Fruit fly (Drosophila melanogaster) whole organism, prepupa: ENCODE data around the gene hry.

Experiments used
- CG16779 ChIP-seq: fragments of 200-800 bp; sonication (Bioruptor generic); optimal IDR thresholded peaks from 3 replicates; lab custom pipeline; 2017; ENCODE audit warnings: missing biosample characterization, mild to moderate bottlenecking, missing genetic modification characterization
- CG6792 ChIP-seq: fragments of 200-800 bp; sonication (Bioruptor generic); optimal IDR thresholded peaks from 3 replicates; lab custom pipeline; 2016; ENCODE audit warnings: missing biosample characterization, missing genetic modification characterization
- Sox15 ChIP-seq: fragments of 200-800 bp; sonication (Bioruptor generic); optimal IDR thresholded peaks from 3 replicates; lab custom pipeline; 2016; ENCODE audit warnings: missing biosample characterization, missing genetic modification characterization
- fd59A ChIP-seq: fragments of 200-800 bp; sonication (Bioruptor generic); optimal IDR thresholded peaks from 2 replicates; lab custom pipeline; 2017; ENCODE audit warnings: missing biosample characterization, mild to moderate bottlenecking, missing genetic modification characterization, missing genetic modification reagents

DNA sequence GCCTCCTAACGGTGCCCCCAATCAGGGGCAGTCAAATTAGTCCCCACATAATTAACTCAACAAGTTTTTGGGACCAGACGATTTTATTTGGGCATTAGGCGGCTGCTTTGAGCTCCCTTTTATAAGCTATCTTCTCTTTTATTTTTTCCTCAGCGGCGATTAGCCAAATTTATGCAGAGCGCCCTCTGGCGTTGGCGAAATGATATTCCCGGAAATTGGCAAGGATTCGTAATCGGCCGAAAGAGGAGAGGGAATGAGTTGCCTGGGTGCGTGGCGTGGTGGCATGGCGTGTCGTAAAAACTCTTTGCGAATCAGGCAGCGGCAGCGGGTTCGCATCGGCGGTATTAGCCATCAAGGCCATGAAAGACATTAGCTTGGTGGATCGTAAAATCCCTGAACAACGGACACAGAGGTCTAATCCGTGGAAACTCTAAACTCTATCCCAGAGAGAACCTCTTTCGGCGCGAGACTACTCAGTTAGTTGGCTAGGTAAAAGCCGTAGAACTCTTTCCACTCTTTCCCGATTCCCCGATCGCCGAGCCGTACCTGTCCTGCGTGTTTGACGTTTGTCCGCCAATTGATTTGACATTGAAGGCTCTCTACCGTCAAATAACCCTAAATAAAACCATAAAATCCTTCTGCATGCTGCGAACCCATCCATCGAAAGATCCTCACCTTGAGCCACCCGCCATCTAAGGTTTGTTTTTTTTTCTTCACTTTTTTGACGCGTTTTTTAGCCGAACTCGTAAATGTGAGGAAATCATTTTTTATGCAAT, 5.5 kb upstream of the hry start:
- TF ChIP-seq CG16779 (no peak), Sox15 (GFP tag; lab: Kevin White, UChicago) (no peak), CG6792 (no peak), fd59A (GFP tag; lab: Kevin White, UChicago) (no peak)
